Worm (Caenorhabditis elegans): ENCODE measurements around the gene T04C9.2.

T04C9.2 gene

ce11 chrIII:5943368-5944180 is 48.1 kb upstream of the T04C9.2 start (continued):
- TF ChIP-seq ztf-7 (tag; optimal IDR thresholded peaks at IDR 0.05) = no peak
- peak; percentile 55 for TF ChIP-seq dmd-6 (GFP tag; IDR thresholded peaks at IDR 0.05)
- TF ChIP-seq nhr-102 (tag; optimal IDR thresholded peaks at IDR 0.05) = peak; percentile 91
- no peak for TF ChIP-seq Y105C5A.15 (GFP tag; IDR thresholded peaks at IDR 0.05)
- TF ChIP-seq aly-2 (tag; optimal IDR thresholded peaks at IDR 0.05) = peak; percentile 55
- TF ChIP-seq F26F4.8 (GFP tag; conservative IDR thresholded peaks at IDR 0.05) = no peak
- TF ChIP-seq nhr-77 (tag; optimal IDR thresholded peaks at IDR 0.05) = peak; percentile 96
- TF ChIP-seq set-16 (GFP tag; IDR thresholded peaks at IDR 0.05) = peak; percentile 8; the same call in 1 of the 2 replicates
- 0 out of 2 replicates have a peak, but pooled peaks have one; percentile 18 for TF ChIP-seq ctbp-1 (GFP tag; IDR thresholded peaks at IDR 0.05)
- no peak for TF ChIP-seq mxl-2 (GFP tag; conservative IDR thresholded peaks at IDR 0.05)
- peak; percentile 9 for TF ChIP-seq jun-1 (tag; optimal IDR thresholded peaks at IDR 0.05)
- peak; percentile 79 for TF ChIP-seq T20F7.1 (GFP tag; optimal IDR thresholded peaks at IDR 0.05)
- TF ChIP-seq nhr-41 (GFP tag; IDR thresholded peaks at IDR 0.05) = peak; percentile 16; the same call in 1 of the 2 replicates
- TF ChIP-seq Y75B8A.6 (GFP tag; IDR thresholded peaks at IDR 0.05) = peak; percentile 75
- peak; percentile 70 for TF ChIP-seq lin-38 (GFP tag; IDR thresholded peaks at IDR 0.05)
- TF ChIP-seq ceh-44 (GFP tag; IDR thresholded peaks at IDR 0.05) = no peak
- no peak for TF ChIP-seq tra-1 (GFP tag; IDR thresholded peaks at IDR 0.05)
- TF ChIP-seq rbr-2 (tag; optimal IDR thresholded peaks at IDR 0.05) = peak; percentile 44
- no peak for TF ChIP-seq R02D3.7 (tag; optimal IDR thresholded peaks at IDR 0.05)
- TF ChIP-seq ama-1 (optimal IDR thresholded peaks at IDR 0.05) = peak; percentile 96
- TF ChIP-seq mes-2 (tag; optimal IDR thresholded peaks at IDR 0.05; ENCODE audit: poor library complexity, severe bottlenecking) = peak; percentile 64
- no peak for TF ChIP-seq D1046.2 (GFP tag; IDR thresholded peaks at IDR 0.05)
- TF ChIP-seq lir-3 (tag; optimal IDR thresholded peaks at IDR 0.05) = peak; percentile 38
- no peak for TF ChIP-seq nhr-28 (tag; optimal IDR thresholded peaks at IDR 0.05)
- TF ChIP-seq nhr-76 (tag; optimal IDR thresholded peaks at IDR 0.05) = peak; percentile 56
- TF ChIP-seq nhr-42 (GFP tag; IDR thresholded peaks at IDR 0.05) = peak; percentile 67
- TF ChIP-seq attf-4 (tag; optimal IDR thresholded peaks at IDR 0.05) = peak; percentile 46
- TF ChIP-seq zfp-2 (tag; optimal IDR thresholded peaks at IDR 0.05) = no peak
- TF ChIP-seq unc-62 (GFP tag; optimal IDR thresholded peaks at IDR 0.05 in 1 of 2) = peak in 1 of 2 experiments; percentile 90
- TF ChIP-seq unc-62 (tag; optimal IDR thresholded peaks at IDR 0.05) = no peak
- TF ChIP-seq fos-1 (tag; optimal IDR thresholded peaks at IDR 0.05) = no peak
- TF ChIP-seq ZK337.2 (GFP tag; IDR thresholded peaks at IDR 0.05) = peak; percentile 13; the same call in 1 of the 2 replicates
- peak; percentile 59; the same call in 1 of the 2 replicates for TF ChIP-seq dmd-9 (GFP tag; IDR thresholded peaks at IDR 0.05)
- TF ChIP-seq unc-130 (GFP tag; optimal IDR thresholded peaks at IDR 0.05) = peak; percentile 53
- TF ChIP-seq php-3 (GFP tag; IDR thresholded peaks at IDR 0.05) = 0 out of 2 replicates have a peak, but pooled peaks have one; percentile 42
- no peak for TF ChIP-seq lin-39 (tag; optimal IDR thresholded peaks at IDR 0.05)
- peak; percentile 31 to 52 for TF ChIP-seq daf-16 (GFP tag; optimal IDR thresholded peaks at IDR 0.05)
- peak; percentile 54 for TF ChIP-seq daf-16 (tag; optimal IDR thresholded peaks at IDR 0.05)
- peak; percentile 25 for TF ChIP-seq Y48G9A.11 (GFP tag; IDR thresholded peaks at IDR 0.05)
- no peak for TF ChIP-seq sdz-12 (GFP tag; optimal IDR thresholded peaks at IDR 0.05)
- peak; percentile 41 to 69 for TF ChIP-seq lsy-2 (tag; optimal IDR thresholded peaks at IDR 0.05)
- peak; percentile 8; the same call in 1 of the 2 replicates for TF ChIP-seq ceh-20 (GFP tag; IDR thresholded peaks at IDR 0.05)
- TF ChIP-seq nhr-48 (tag; optimal IDR thresholded peaks at IDR 0.05) = peak; percentile 11
- TF ChIP-seq aha-1 (tag) = peak; percentile 87
- TF ChIP-seq nhr-11 (tag; optimal IDR thresholded peaks at IDR 0.05) = no peak
- peak; percentile 5 for TF ChIP-seq duxl-1 (tag; optimal IDR thresholded peaks at IDR 0.05; ENCODE audit: poor library complexity)
- TF ChIP-seq F44E2.7 (GFP tag; IDR thresholded peaks at IDR 0.05) = no peak
- peak; percentile 61 for TF ChIP-seq hlh-11 (tag; optimal IDR thresholded peaks at IDR 0.05)
- no peak for TF ChIP-seq F37D6.2 (tag; optimal IDR thresholded peaks at IDR 0.05)
- TF ChIP-seq unc-39 (tag; optimal IDR thresholded peaks at IDR 0.05) = no peak
- TF ChIP-seq spr-1 (tag; optimal IDR thresholded peaks at IDR 0.05) = peak; percentile 46
